Fruit fly (Drosophila melanogaster): ENCODE data around the gene Gyc89Da.

- TF ChIP-seq GATAd (GFP tag; optimal IDR thresholded peaks at IDR 0.05) = no peak
- no peak for TF ChIP-seq lola (GFP tag; optimal IDR thresholded peaks at IDR 0.05)
- TF ChIP-seq Abd-B (GFP tag; optimal IDR thresholded peaks at IDR 0.05) = no peak
- TF ChIP-seq sv (GFP tag; optimal IDR thresholded peaks at IDR 0.05) = no peak
- no peak for TF ChIP-seq rgr (GFP tag; optimal IDR thresholded peaks at IDR 0.05)
- TF ChIP-seq OdsH (GFP tag; optimal IDR thresholded peaks at IDR 0.05) = no peak
- no peak for TF ChIP-seq pan (optimal IDR thresholded peaks at IDR 0.05)
- TF ChIP-seq psq (GFP tag; optimal IDR thresholded peaks at IDR 0.05) = no peak
- no peak for TF ChIP-seq fru (GFP tag; optimal IDR thresholded peaks at IDR 0.05)
These were observed 15.8 kb upstream of the Gyc89Da start for dm6 chr3R:16456607-16457006.
